Worm (Caenorhabditis elegans) whole organism, young adult: ENCODE measurements around the gene scl-13.

ENCODE experiments used
- F23B12.7 ChIP-seq: sonication (generic microtip); optimal IDR thresholded peaks from 2 replicates; lab custom pipeline; 2017; ENCODE audit warnings: missing genetic modification characterization, mild to moderate bottlenecking, missing compliant biosample characterization, antibody characterized with exemption, moderate library complexity; ENCODE audit not compliant: insufficient read depth
- F55B11.4 ChIP-seq: sonication (generic microtip); optimal IDR thresholded peaks from 2 replicates; lab custom pipeline; 2016; ENCODE audit warnings: missing compliant biosample characterization, missing genetic modification characterization, borderline replicate concordance; ENCODE audit not compliant: insufficient read depth
- Y56A3A.18 ChIP-seq: fragments of 200-800 bp; sonication (Bioruptor generic); IDR thresholded peaks from 2 replicates; pipeline ENCODE4 v1.3.6; 2022; ENCODE audit warnings: missing genetic modification reagents, missing genetic modification characterization, missing compliant biosample characterization
- athp-1 ChIP-seq: sonication (generic microtip); optimal IDR thresholded peaks from 2 replicates; lab custom pipeline; 2017; ENCODE audit warnings: mild to moderate bottlenecking, missing genetic modification characterization, missing compliant biosample characterization
- attf-3 ChIP-seq: fragments of 200-800 bp; sonication (Bioruptor generic); conservative IDR thresholded peaks from 2 replicates; pipeline ENCODE4 v1.3.6; 2022; ENCODE audit warnings: missing genetic modification reagents, missing genetic modification characterization, missing compliant biosample characterization
- ccch-3 ChIP-seq: fragments of 200-800 bp; sonication (Bioruptor generic); optimal IDR thresholded peaks from 2 replicates; lab custom pipeline; 2018; ENCODE audit warnings: mild to moderate bottlenecking, missing genetic modification characterization, missing compliant biosample characterization
- cebp-1 ChIP-seq, 2 experiments: fragments of 200-800 bp in 1 of 2; sonication (Bioruptor generic) in 1 of 2; sonication (generic microtip) in 1 of 2; IDR thresholded peaks in 1 of 2; optimal IDR thresholded peaks in 1 of 2; 2 replicates each; pipeline versions ENCODE4 v1.3.6 to Lab custom; 2017 to 2022; ENCODE audit warnings: missing compliant biosample characterization in 2 of 2, missing genetic modification characterization in 2 of 2, mild to moderate bottlenecking in 1 of 2, missing genetic modification reagents in 1 of 2, moderate library complexity in 1 of 2
- ceh-100 ChIP-seq: fragments of 200-800 bp; sonication (Bioruptor generic); IDR thresholded peaks from 2 replicates; pipeline ENCODE4 v1.3.6; 2022; ENCODE audit warnings: missing genetic modification reagents, missing genetic modification characterization, missing compliant biosample characterization
- ceh-27 ChIP-seq: fragments of 200-800 bp; sonication (Bioruptor generic); optimal IDR thresholded peaks from 2 replicates; lab custom pipeline; 2018; ENCODE audit warnings: mild to moderate bottlenecking, missing genetic modification characterization, moderate library complexity, missing compliant biosample characterization
- ceh-91 ChIP-seq: fragments of 200-800 bp; sonication (Bioruptor generic); IDR thresholded peaks from 2 replicates; pipeline ENCODE4 v1.3.6; 2022; ENCODE audit warnings: missing genetic modification reagents, missing genetic modification characterization, missing compliant biosample characterization
- die-1 ChIP-seq: sonication (generic microtip); optimal IDR thresholded peaks from 2 replicates; lab custom pipeline; 2016; ENCODE audit warnings: missing genotype, mild to moderate bottlenecking, missing genetic modification characterization, missing compliant biosample characterization
- dox-1 ChIP-seq: fragments of 200-800 bp; sonication (Bioruptor generic); IDR thresholded peaks from 2 replicates; pipeline ENCODE4 v1.3.6; 2022; ENCODE audit warnings: missing genetic modification reagents, missing genetic modification characterization, missing compliant biosample characterization
- dpff-1 ChIP-seq: sonication (generic microtip); optimal IDR thresholded peaks from 2 replicates; lab custom pipeline; 2017; ENCODE audit warnings: mild to moderate bottlenecking, missing genetic modification characterization, missing compliant biosample characterization
- efl-1 ChIP-seq: fragments of 150-350 bp; optimal IDR thresholded peaks from 2 replicates; lab custom pipeline; 2014; ENCODE audit warnings: missing biosample characterization, missing genetic modification reagents, missing genetic modification characterization
- egl-44 ChIP-seq: fragments of 200-800 bp; sonication (Bioruptor generic); IDR thresholded peaks from 2 replicates; pipeline ENCODE4 v1.3.6; 2022; ENCODE audit warnings: missing genetic modification reagents, missing genetic modification characterization, missing compliant biosample characterization
- ekl-4 ChIP-seq: fragments of 200-800 bp; sonication (Bioruptor generic); IDR thresholded peaks from 2 replicates; pipeline ENCODE4 v1.3.6; 2022; ENCODE audit warnings: missing genetic modification reagents, missing genetic modification characterization, missing compliant biosample characterization
- him-1 ChIP-seq: sonication (generic microtip); optimal IDR thresholded peaks from 2 replicates; lab custom pipeline; 2016; ENCODE audit warnings: missing genotype, missing genetic modification reagents, missing genetic modification characterization, missing compliant biosample characterization
- hlh-12 ChIP-seq: sonication (generic microtip); optimal IDR thresholded peaks from 2 replicates; lab custom pipeline; 2016; ENCODE audit warnings: missing genetic modification characterization, missing compliant biosample characterization
- hmg-1.2 ChIP-seq: fragments of 200-800 bp; sonication (Bioruptor generic); IDR thresholded peaks from 2 replicates; pipeline ENCODE4 v1.3.6; 2022; ENCODE audit warnings: missing genetic modification reagents, missing genetic modification characterization, missing compliant biosample characterization
- hmg-20 ChIP-seq: fragments of 200-800 bp; sonication (Bioruptor generic); IDR thresholded peaks from 2 replicates; pipeline ENCODE4 v1.3.6; 2022; ENCODE audit warnings: missing genetic modification reagents, missing genetic modification characterization, missing compliant biosample characterization
- hrde-1 ChIP-seq: sonication (generic microtip); optimal IDR thresholded peaks from 2 replicates; lab custom pipeline; 2016; ENCODE audit warnings: missing genetic modification characterization, mild to moderate bottlenecking, missing compliant biosample characterization, moderate library complexity, missing genotype, missing genetic modification reagents, borderline replicate concordance
- lin-35 ChIP-seq, 3 experiments: fragments of 150-350 bp in 2 of 3; sonication (generic microtip) in 1 of 3; optimal IDR thresholded peaks; 2 replicates each; lab custom pipeline; 2014 to 2018; ENCODE audit warnings: missing biosample characterization in 3 of 3, missing genetic modification characterization in 3 of 3, missing genetic modification reagents in 3 of 3
- lin-40 ChIP-seq: sonication (generic microtip); optimal IDR thresholded peaks from 2 replicates; lab custom pipeline; 2016; ENCODE audit warnings: missing genetic modification characterization, mild to moderate bottlenecking, missing compliant biosample characterization, missing genotype, missing genetic modification reagents
- lir-1 ChIP-seq: fragments of 200-800 bp; sonication (Bioruptor generic); conservative IDR thresholded peaks from 2 replicates; pipeline ENCODE4 v1.3.6; 2022; ENCODE audit warnings: missing genetic modification reagents, missing genetic modification characterization, missing compliant biosample characterization
- mxl-1 ChIP-seq: sonication (generic microtip); optimal IDR thresholded peaks from 2 replicates; lab custom pipeline; 2016; ENCODE audit warnings: missing genetic modification characterization, missing compliant biosample characterization
- nhr-179 ChIP-seq: sonication (generic microtip); optimal IDR thresholded peaks from 2 replicates; lab custom pipeline; 2016; ENCODE audit warnings: mild to moderate bottlenecking, missing genetic modification characterization, missing compliant biosample characterization
- nhr-27 ChIP-seq: fragments of 200-800 bp; sonication (Bioruptor generic); optimal IDR thresholded peaks from 2 replicates; lab custom pipeline; 2018; ENCODE audit warnings: mild to moderate bottlenecking, missing genetic modification characterization, moderate library complexity, missing compliant biosample characterization
- nhr-80 ChIP-seq: sonication (generic microtip); optimal IDR thresholded peaks from 2 replicates; lab custom pipeline; 2016; ENCODE audit warnings: missing genetic modification characterization, missing compliant biosample characterization
- pbrm-1 ChIP-seq: fragments of 200-800 bp; sonication (Bioruptor generic); IDR thresholded peaks from 2 replicates; pipeline ENCODE4 v1.3.6; 2022; ENCODE audit warnings: missing genetic modification reagents, missing genetic modification characterization, missing compliant biosample characterization
- pha-4 ChIP-seq: fragments of 150-350 bp; sonication (generic microtip); optimal IDR thresholded peaks from 2 replicates; lab custom pipeline; 2014; ENCODE audit warnings: missing biosample characterization, missing genetic modification reagents, missing genetic modification characterization
- rpc-1 ChIP-seq, 2 experiments: fragments of 150-350 bp in 1 of 2; sonication (generic microtip) in 1 of 2; optimal IDR thresholded peaks; 2 replicates each; lab custom pipeline; 2014 to 2018; ENCODE audit warnings: missing biosample characterization in 1 of 2, missing genetic modification characterization in 1 of 2, missing genetic modification reagents in 1 of 2, missing genotype in 1 of 2
- snpc-1.1 ChIP-seq: sonication (generic microtip); optimal IDR thresholded peaks from 2 replicates; lab custom pipeline; 2017; ENCODE audit warnings: missing genetic modification characterization, mild to moderate bottlenecking, missing compliant biosample characterization, antibody characterized with exemption, moderate library complexity, missing genotype, missing genetic modification reagents; ENCODE audit not compliant: insufficient read depth
- tbp1 ChIP-seq: fragments of 200-800 bp; sonication (Bioruptor generic); optimal IDR thresholded peaks from 2 replicates; lab custom pipeline; 2018; ENCODE audit warnings: mild to moderate bottlenecking, missing genetic modification characterization, missing compliant biosample characterization
- tlf-1 ChIP-seq: fragments of 200-800 bp; sonication (Bioruptor generic); optimal IDR thresholded peaks from 2 replicates; lab custom pipeline; 2018; ENCODE audit warnings: mild to moderate bottlenecking, missing genetic modification characterization, missing compliant biosample characterization
- zfh-2 ChIP-seq: fragments of 200-800 bp; sonication (Bioruptor generic); conservative IDR thresholded peaks from 2 replicates; pipeline ENCODE4 v1.3.6; 2022; ENCODE audit warnings: missing genetic modification reagents, missing genetic modification characterization, missing compliant biosample characterization
- ztf-25 ChIP-seq: fragments of 200-800 bp; sonication (Bioruptor generic); IDR thresholded peaks from 2 replicates; pipeline ENCODE4 v1.3.6; 2022; ENCODE audit warnings: missing genetic modification reagents, missing genetic modification characterization, missing compliant biosample characterization
- ztf-26 ChIP-seq: sonication (generic microtip); optimal IDR thresholded peaks from 2 replicates; lab custom pipeline; 2017; ENCODE audit warnings: missing genetic modification characterization, missing compliant biosample characterization
- ztf-6 ChIP-seq: fragments of 200-800 bp; sonication (Bioruptor generic); IDR thresholded peaks from 2 replicates; pipeline ENCODE4 v1.3.6; 2022; ENCODE audit warnings: missing genetic modification reagents, missing genetic modification characterization, missing compliant biosample characterization

Gene scl-13

ce11 chrV:3843926-3844325, 32.5 kb upstream of the scl-13 start, which contains the start of gene ugt-32:
TSS of gene ugt-32 (minus strand) at chrV:3844007.
- TF ChIP-seq ztf-25 (no peak), athp-1 (tag; lab: Kevin White, UChicago) (no peak), nhr-80 (tag; lab: Kevin White, UChicago) (peak; percentile 22)

- no peak for TF ChIP-seq snpc-1.1 (tag; lab: Kevin White, UChicago)
- TF ChIP-seq nhr-80 (tag; lab: Kevin White, UChicago), result peak; percentile 40
- no peak for TF ChIP-seq lin-35 (GFP tag; optimal IDR thresholded peaks at IDR 0.05; lab: Kevin White, UChicago)
- 0 out of 2 replicates have a peak, but pooled peaks have one; percentile 1 for TF ChIP-seq dox-1 (GFP tag; lab: Robert Waterston, UW)
Observed at ce11 chrV:3841462-3841861, 30.0 kb upstream of the scl-13 start.

ce11 chrV:3832661-3833060, 21.2 kb upstream of the scl-13 start:
- TF ChIP-seq ceh-91 (GFP tag; lab: Robert Waterston, UW), result no peak
- no peak for TF ChIP-seq egl-44 (GFP tag; lab: Robert Waterston, UW)
- TF ChIP-seq F23B12.7 (tag; lab: Kevin White, UChicago), result no peak
- TF ChIP-seq ceh-27 (GFP tag; lab: Kevin White, UChicago), result no peak
- TF ChIP-seq tlf-1 (GFP tag; lab: Kevin White, UChicago), result no peak
- no peak for TF ChIP-seq rpc-1 (optimal IDR thresholded peaks at IDR 0.05; lab: Kevin White, UChicago)
- TF ChIP-seq rpc-1 (tag; optimal IDR thresholded peaks at IDR 0.05; lab: Kevin White, UChicago), result no peak
- TF ChIP-seq hmg-1.2 (GFP tag; lab: Robert Waterston, UW), result no peak
- no peak for TF ChIP-seq ccch-3 (GFP tag; lab: Kevin White, UChicago)
- TF ChIP-seq F55B11.4, result no peak

- TF ChIP-seq ceh-91 (GFP tag; lab: Robert Waterston, UW), result no peak
- no peak for TF ChIP-seq dpff-1 (tag; lab: Kevin White, UChicago)
- TF ChIP-seq hmg-20 (GFP tag; lab: Robert Waterston, UW), result no peak
- no peak for TF ChIP-seq nhr-179 (tag; lab: Kevin White, UChicago)
- no peak for TF ChIP-seq tbp1 (GFP tag; lab: Kevin White, UChicago)
- TF ChIP-seq F55B11.4, result no peak
- TF ChIP-seq hmg-1.2 (GFP tag; lab: Robert Waterston, UW), result no peak
- TF ChIP-seq ztf-6, result no peak
- no peak for TF ChIP-seq hlh-12 (tag; lab: Kevin White, UChicago)
- TF ChIP-seq zfh-2 (GFP tag; lab: Robert Waterston, UW), result no peak
Observed at ce11 chrV:3832103-3832502, 20.7 kb upstream of the scl-13 start.

- TF ChIP-seq mxl-1 (tag; lab: Kevin White, UChicago) (no peak), lin-40 (no peak), die-1 (tag; lab: Kevin White, UChicago) (no peak), him-1 (tag; lab: Kevin White, UChicago) (no peak), tlf-1 (GFP tag; lab: Kevin White, UChicago) (no peak), snpc-1.1 (tag; lab: Kevin White, UChicago) (no peak), rpc-1 (optimal IDR thresholded peaks at IDR 0.05; lab: Kevin White, UChicago) (no peak), rpc-1 (tag; optimal IDR thresholded peaks at IDR 0.05; lab: Kevin White, UChicago) (no peak), ceh-100 (GFP tag; lab: Robert Waterston, UW) (no peak), efl-1 (no peak)
Observed at ce11 chrV:3831616-3832015, 20.2 kb upstream of the scl-13 start, which contains the start of gene H10D18.5. TSS of gene H10D18.5 (minus strand) at chrV:3831716.

- TF ChIP-seq hrde-1, result no peak
- TF ChIP-seq cebp-1 (GFP tag; IDR thresholded peaks at IDR 0.05; lab: Robert Waterston, UW), result no peak
- no peak for TF ChIP-seq cebp-1 (tag; optimal IDR thresholded peaks at IDR 0.05; lab: Kevin White, UChicago)
- TF ChIP-seq nhr-27 (tag; lab: Kevin White, UChicago), result no peak
- no peak for TF ChIP-seq efl-1
- TF ChIP-seq ekl-4 (GFP tag; lab: Robert Waterston, UW), result no peak
- TF ChIP-seq pbrm-1 (GFP tag; lab: Robert Waterston, UW), result no peak
- TF ChIP-seq ztf-26 (tag; lab: Kevin White, UChicago), result no peak
- TF ChIP-seq Y56A3A.18, result no peak
- no peak for TF ChIP-seq ztf-6
- TF ChIP-seq attf-3 (GFP tag; lab: Robert Waterston, UW), result no peak
- no peak for TF ChIP-seq lir-1 (GFP tag; lab: Robert Waterston, UW)
- TF ChIP-seq pha-4 (tag; lab: Kevin White, UChicago), result no peak
- TF ChIP-seq dox-1 (GFP tag; lab: Robert Waterston, UW), result no peak
- no peak for TF ChIP-seq ccch-3 (GFP tag; lab: Kevin White, UChicago)
Observed at ce11 chrV:3825190-3825589, 13.7 kb upstream of the scl-13 start.
